Fruit fly (Drosophila melanogaster) whole organism, embryonic: ENCODE data around the gene CG16753.

Source experiments
- Abd-B ChIP-seq: fragments of 200-800 bp; sonication (Bioruptor generic); optimal IDR thresholded peaks from 2 replicates; lab custom pipeline; 2018; ENCODE audit warnings: missing biosample characterization, mild to moderate bottlenecking, missing genetic modification characterization, moderate library complexity
- Atf6 ChIP-seq: fragments of 200-800 bp; sonication (Bioruptor generic); IDR thresholded peaks from 2 replicates; pipeline ENCODE4 v1.3.6; 2022; ENCODE audit warnings: missing biosample characterization, missing genetic modification characterization
- CG11093 ChIP-seq: fragments of 200-800 bp; sonication (Bioruptor generic); IDR thresholded peaks from 3 replicates; pipeline ENCODE4 v1.3.6; 2022; ENCODE audit warnings: missing biosample characterization, missing genetic modification characterization
- CG13894 ChIP-seq: fragments of 200-800 bp; sonication (Bioruptor generic); optimal IDR thresholded peaks from 3 replicates; lab custom pipeline; 2018; ENCODE audit warnings: missing biosample characterization, mild to moderate bottlenecking, missing genetic modification characterization, moderate library complexity
- CG15514 ChIP-seq: fragments of 200-800 bp; sonication (Bioruptor generic); optimal IDR thresholded peaks from 3 replicates; lab custom pipeline; 2017; ENCODE audit warnings: missing biosample characterization, missing genetic modification characterization, mild to moderate bottlenecking, moderate library complexity, missing genetic modification reagents
- CG17385 ChIP-seq: fragments of 200-800 bp; sonication (Bioruptor generic); optimal IDR thresholded peaks from 3 replicates; lab custom pipeline; 2018; ENCODE audit warnings: missing biosample characterization, mild to moderate bottlenecking, missing genetic modification characterization
- CG17568 ChIP-seq: fragments of 200-800 bp; sonication (Bioruptor generic); optimal IDR thresholded peaks from 2 replicates; lab custom pipeline; 2018; ENCODE audit warnings: missing biosample characterization, mild to moderate bottlenecking, missing genetic modification characterization, moderate library complexity
- CG31441 ChIP-seq: fragments of 200-800 bp; sonication (Bioruptor generic); IDR thresholded peaks from 2 replicates; pipeline ENCODE4 v1.3.6; 2022; ENCODE audit warnings: missing biosample characterization, missing genetic modification characterization
- CG34422 ChIP-seq: fragments of 200-800 bp; sonication (Bioruptor generic); IDR thresholded peaks from 3 replicates; pipeline ENCODE4 v1.3.6; 2022; ENCODE audit warnings: missing biosample characterization, missing genetic modification characterization
- CG5180 ChIP-seq: fragments of 200-800 bp; sonication (Bioruptor generic); optimal IDR thresholded peaks from 3 replicates; lab custom pipeline; 2017; ENCODE audit warnings: missing biosample characterization, missing genetic modification characterization, mild to moderate bottlenecking, moderate library complexity, missing genetic modification reagents
- CG7987 ChIP-seq: fragments of 200-800 bp; sonication (Bioruptor generic); optimal IDR thresholded peaks from 2 replicates; lab custom pipeline; 2018; ENCODE audit warnings: missing biosample characterization, mild to moderate bottlenecking, missing genetic modification characterization, moderate library complexity
- CG8924 ChIP-seq: fragments of 200-800 bp; optimal IDR thresholded peaks from 3 replicates; lab custom pipeline; 2019; ENCODE audit warnings: missing biosample characterization, mild to moderate bottlenecking, missing genetic modification characterization, moderate library complexity
- CG9215 ChIP-seq: fragments of 200-800 bp; sonication (Bioruptor generic); IDR thresholded peaks from 2 replicates; pipeline ENCODE4 v1.3.6; 2022; ENCODE audit warnings: missing biosample characterization, missing genetic modification characterization
- CG9817 ChIP-seq: fragments of 200-800 bp; sonication (Bioruptor generic); optimal IDR thresholded peaks from 2 replicates; lab custom pipeline; 2018; ENCODE audit warnings: missing biosample characterization, mild to moderate bottlenecking, missing genetic modification characterization, moderate library complexity
- Dad ChIP-seq: fragments of 200-800 bp; sonication (Bioruptor generic); optimal IDR thresholded peaks from 3 replicates; lab custom pipeline; 2016; ENCODE audit warnings: missing biosample characterization, missing genetic modification characterization
- Dll ChIP-seq: fragments of 200-800 bp; sonication (Bioruptor generic); IDR thresholded peaks from 4 replicates; pipeline ENCODE4 v1.3.6; 2022; ENCODE audit warnings: missing biosample characterization, missing genetic modification characterization; ENCODE audit not compliant: partially characterized antibody
- Eip74EF ChIP-seq, 2 experiments: fragments of 200-800 bp in 1 of 2; fragments of >200 bp in 1 of 2; sonication (Bioruptor generic) in 1 of 2; optimal IDR thresholded peaks; 2 replicates each; lab custom pipeline; 2017 to 2019; ENCODE audit warnings: missing biosample characterization in 2 of 2, missing genetic modification characterization in 2 of 2, mild to moderate bottlenecking in 1 of 2, moderate library complexity in 1 of 2
- HLHmδ ChIP-seq: fragments of 200-800 bp; sonication (Bioruptor generic); optimal IDR thresholded peaks from 2 replicates; lab custom pipeline; 2018; ENCODE audit warnings: missing biosample characterization, mild to moderate bottlenecking, missing genetic modification characterization, moderate library complexity
- Hey ChIP-seq: fragments of 200-800 bp; sonication (Bioruptor generic); optimal IDR thresholded peaks from 3 replicates; lab custom pipeline; 2018; ENCODE audit warnings: missing biosample characterization, mild to moderate bottlenecking, missing genetic modification characterization
- Hsf ChIP-seq: fragments of 200-800 bp; sonication (Bioruptor generic); optimal IDR thresholded peaks from 3 replicates; lab custom pipeline; 2016; ENCODE audit warnings: missing biosample characterization, missing genetic modification characterization
- Lim3 ChIP-seq: fragments of 200-800 bp; sonication (Bioruptor generic); IDR thresholded peaks from 2 replicates; pipeline ENCODE4 v1.3.6; 2022; ENCODE audit warnings: missing biosample characterization, missing genetic modification characterization
- NC2α ChIP-seq: fragments of 200-800 bp; sonication (Bioruptor generic); optimal IDR thresholded peaks from 2 replicates; lab custom pipeline; 2016; ENCODE audit warnings: missing biosample characterization, missing genetic modification characterization
- abd-A ChIP-seq: fragments of 200-800 bp; sonication (Bioruptor generic); optimal IDR thresholded peaks from 3 replicates; lab custom pipeline; 2019; ENCODE audit warnings: missing biosample characterization, mild to moderate bottlenecking, missing genetic modification characterization, moderate library complexity
- az2 ChIP-seq: fragments of 200-800 bp; sonication (Bioruptor generic); optimal IDR thresholded peaks from 3 replicates; lab custom pipeline; 2016; ENCODE audit warnings: missing biosample characterization, missing genetic modification characterization
- bbx ChIP-seq: fragments of 200-800 bp; sonication (Bioruptor generic); IDR thresholded peaks from 2 replicates; pipeline ENCODE4 v1.3.6; 2022; ENCODE audit warnings: missing biosample characterization, missing genetic modification characterization; ENCODE audit not compliant: partially characterized antibody
- bigmax ChIP-seq: fragments of 200-800 bp; sonication (Bioruptor generic); optimal IDR thresholded peaks from 2 replicates; lab custom pipeline; 2018; ENCODE audit warnings: missing biosample characterization, mild to moderate bottlenecking, missing genetic modification characterization
- bowl ChIP-seq: fragments of 200-800 bp; sonication (Bioruptor generic); IDR thresholded peaks from 2 replicates; pipeline ENCODE4 v1.3.6; 2022; ENCODE audit warnings: missing biosample characterization, missing genetic modification characterization
- cato ChIP-seq: fragments of 200-800 bp; sonication (Bioruptor generic); optimal IDR thresholded peaks from 2 replicates; lab custom pipeline; 2016; ENCODE audit warnings: missing biosample characterization, missing genetic modification characterization, borderline replicate concordance
- chif ChIP-seq, 2 experiments: fragments of 200-800 bp; sonication (Bioruptor generic); optimal IDR thresholded peaks; 3 replicates each; lab custom pipeline; 2016; ENCODE audit warnings: missing biosample characterization in 2 of 2, missing genetic modification characterization in 2 of 2
- crc ChIP-seq: fragments of 200-800 bp; sonication (Bioruptor generic); optimal IDR thresholded peaks from 2 replicates; lab custom pipeline; 2016; ENCODE audit warnings: missing biosample characterization, missing genetic modification characterization
- crol ChIP-seq: fragments of 200-800 bp; sonication (Bioruptor generic); IDR thresholded peaks from 2 replicates; pipeline ENCODE4 v1.3.6; 2022; ENCODE audit warnings: missing biosample characterization, missing genetic modification characterization
- dmrt99B ChIP-seq: fragments of 200-800 bp; sonication (Bioruptor generic); optimal IDR thresholded peaks from 2 replicates; lab custom pipeline; 2018; ENCODE audit warnings: missing biosample characterization, mild to moderate bottlenecking, missing genetic modification characterization, moderate library complexity
- en ChIP-seq: fragments of 200-800 bp; sonication (Bioruptor generic); optimal IDR thresholded peaks from 2 replicates; lab custom pipeline; 2016; ENCODE audit warnings: missing biosample characterization, missing genetic modification characterization
- grn ChIP-seq: fragments of 200-800 bp; sonication (Bioruptor generic); optimal IDR thresholded peaks from 3 replicates; lab custom pipeline; 2017; ENCODE audit warnings: missing biosample characterization, missing genetic modification characterization
- h ChIP-seq: fragments of >200 bp; optimal IDR thresholded peaks from 2 replicates; lab custom pipeline; 2017
- lab ChIP-seq: fragments of 200-800 bp; sonication (Bioruptor generic); optimal IDR thresholded peaks from 3 replicates; lab custom pipeline; 2017; ENCODE audit warnings: missing biosample characterization, missing genetic modification characterization, mild to moderate bottlenecking, moderate library complexity, missing genetic modification reagents
- lilli ChIP-seq: fragments of 200-800 bp; sonication (Bioruptor generic); optimal IDR thresholded peaks from 3 replicates; lab custom pipeline; 2016; ENCODE audit warnings: missing biosample characterization, missing genetic modification characterization
- mam ChIP-seq: fragments of 200-800 bp; sonication (Bioruptor generic); optimal IDR thresholded peaks from 3 replicates; lab custom pipeline; 2016; ENCODE audit warnings: missing biosample characterization, missing genetic modification characterization
- pan ChIP-seq, 4 experiments: fragments of >200 bp in 3 of 4; fragments of 200-800 bp in 1 of 4; sonication (Bioruptor generic) in 1 of 4; optimal IDR thresholded peaks in 3 of 4; IDR thresholded peaks in 1 of 4; 2 replicates each; pipeline versions ENCODE4 v1.3.6 to Lab custom; 2017 to 2022; ENCODE audit warnings: missing biosample characterization in 2 of 4, missing genetic modification characterization in 2 of 4, mixed read lengths in 1 of 4
- pho ChIP-seq: fragments of 200-800 bp; sonication (Bioruptor generic); optimal IDR thresholded peaks from 2 replicates; lab custom pipeline; 2016; ENCODE audit warnings: missing biosample characterization, missing genetic modification characterization
- rib ChIP-seq: fragments of 200-800 bp; sonication (Bioruptor generic); IDR thresholded peaks from 2 replicates; pipeline ENCODE4 v1.3.6; 2022; ENCODE audit warnings: missing biosample characterization, missing genetic modification characterization
- sens ChIP-seq: fragments of 200-800 bp; sonication (Bioruptor generic); peaks from one replicate; lab custom pipeline; 2016; ENCODE audit warnings: missing biosample characterization, missing genetic modification characterization
- shn ChIP-seq: fragments of 200-800 bp; sonication (Bioruptor generic); optimal IDR thresholded peaks from 3 replicates; lab custom pipeline; 2016; ENCODE audit warnings: missing biosample characterization, missing genetic modification characterization
- sima ChIP-seq: fragments of 200-800 bp; sonication (Bioruptor generic); optimal IDR thresholded peaks from 2 replicates; lab custom pipeline; 2016; ENCODE audit warnings: missing biosample characterization, missing genetic modification characterization
- yki ChIP-seq: fragments of >200 bp; optimal IDR thresholded peaks from 3 replicates; lab custom pipeline; 2018
- z ChIP-seq: fragments of 200-800 bp; sonication (Bioruptor generic); IDR thresholded peaks from 3 replicates; pipeline ENCODE4 v1.3.6; 2022; ENCODE audit warnings: missing biosample characterization, missing genetic modification characterization

The CG16753 gene

DNA sequence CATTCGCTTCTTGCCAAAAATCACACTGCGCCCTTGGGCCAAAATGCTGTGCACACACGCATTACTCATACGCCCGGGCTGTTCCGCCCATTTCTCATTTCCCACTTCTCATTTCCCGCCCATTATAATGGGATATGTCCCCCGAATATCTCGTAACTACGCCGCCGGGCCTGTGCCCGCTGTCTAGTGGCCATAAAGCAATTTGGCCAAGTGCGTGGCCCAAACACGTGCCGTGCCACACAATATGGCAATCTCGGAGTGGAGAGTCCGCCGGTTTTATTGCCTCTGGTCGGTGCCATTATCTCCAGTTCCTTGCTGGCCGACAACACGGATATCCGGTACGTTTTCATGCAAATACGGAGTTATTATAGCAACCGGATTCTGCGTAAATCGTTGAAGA, 22.1 kb downstream of the CG16753 start (continued):
- TF ChIP-seq chif (GFP tag; optimal IDR thresholded peaks at IDR 0.05; lab: Kevin White, UChicago) (no peak), CG31441 (no peak), pan (optimal IDR thresholded peaks at IDR 0.05; lab: Kevin White, UChicago) (no peak), pan (GFP tag; optimal IDR thresholded peaks at IDR 0.05 in 1 of 2, IDR thresholded peaks at IDR 0.05 in 1 of 2) (no peak), Atf6 (GFP tag; lab: Robert Waterston, UW) (no peak), crc (GFP tag; lab: Kevin White, UChicago) (no peak), en (no peak), CG13894 (tag; lab: Kevin White, UChicago) (peak; percentile 34), sima (no peak), pho (GFP tag; lab: Kevin White, UChicago) (no peak), CG9817 (tag; lab: Kevin White, UChicago) (no peak), yki (no peak), abd-A (tag; lab: Kevin White, UChicago) (peak; percentile 47), grn (GFP tag; lab: Kevin White, UChicago) (no peak), lab (GFP tag; lab: Kevin White, UChicago) (no peak), CG15514 (GFP tag; lab: Kevin White, UChicago) (no peak), bowl (GFP tag; lab: Robert Waterston, UW) (no peak), rib (GFP tag; lab: Robert Waterston, UW) (0 out of 2 replicates have a peak, but pooled peaks have one; percentile 24), CG11093 (GFP tag; lab: Robert Waterston, UW) (no peak), CG17568 (GFP tag; lab: Kevin White, UChicago) (no peak), bigmax (GFP tag; lab: Kevin White, UChicago) (no peak), bbx (GFP tag; lab: Robert Waterston, UW) (no peak), CG34422 (GFP tag; lab: Robert Waterston, UW) (no peak), z (no peak), Dad (GFP tag; lab: Kevin White, UChicago) (no peak), lilli (GFP tag; lab: Kevin White, UChicago) (no peak), CG7987 (GFP tag; lab: Kevin White, UChicago) (no peak), shn (GFP tag; lab: Kevin White, UChicago) (no peak), Eip74EF (GFP tag; optimal IDR thresholded peaks at IDR 0.05; lab: Kevin White, UChicago) (no peak), CG8924 (tag; lab: Kevin White, UChicago) (no peak), crol (no peak), az2 (GFP tag; lab: Kevin White, UChicago) (no peak), Dll (GFP tag; lab: Robert Waterston, UW) (no peak), CG5180 (GFP tag; lab: Kevin White, UChicago) (no peak), h (lab: Kevin White, UChicago) (no peak), mam (no peak), Hsf (GFP tag; lab: Kevin White, UChicago) (no peak), cato (GFP tag; lab: Kevin White, UChicago) (no peak), Hey (peak; percentile 54), NC2α (GFP tag; lab: Kevin White, UChicago) (no peak), Lim3 (GFP tag; lab: Robert Waterston, UW) (no peak), dmrt99B (tag; lab: Kevin White, UChicago) (no peak), CG17385 (no peak), Abd-B (GFP tag; lab: Kevin White, UChicago) (no peak), HLHmδ (GFP tag; lab: Kevin White, UChicago) (no peak), sens (GFP tag; lab: Kevin White, UChicago) (peak; percentile 46), CG9215 (GFP tag; lab: Robert Waterston, UW) (peak; percentile 9; the same call in 1 of the 2 replicates)
